Fruit fly (Drosophila melanogaster) whole organism, embryonic: ENCODE measurements around the gene CG34049.

Experiments used
- CG10147 ChIP-seq: fragments of 200-800 bp; sonication (Bioruptor generic); optimal IDR thresholded peaks from 2 replicates; lab custom pipeline; 2019; ENCODE audit warnings: missing biosample characterization, mild to moderate bottlenecking, missing genetic modification characterization, moderate library complexity
- CG10274 ChIP-seq: fragments of 200-800 bp; sonication (Bioruptor generic); optimal IDR thresholded peaks from 3 replicates; lab custom pipeline; 2017; ENCODE audit warnings: missing biosample characterization, mild to moderate bottlenecking, missing genetic modification characterization
- CG10321 ChIP-seq: fragments of 200-800 bp; sonication (Bioruptor generic); IDR thresholded peaks from 2 replicates; pipeline ENCODE4 v1.3.6; 2022; ENCODE audit warnings: missing biosample characterization, missing genetic modification characterization
- CG12104 ChIP-seq: fragments of 200-800 bp; sonication (Bioruptor generic); optimal IDR thresholded peaks from 3 replicates; lab custom pipeline; 2016; ENCODE audit warnings: missing biosample characterization, missing genetic modification characterization
- CG13775 ChIP-seq: fragments of 200-800 bp; sonication (Bioruptor generic); optimal IDR thresholded peaks from 3 replicates; lab custom pipeline; 2017; ENCODE audit warnings: missing biosample characterization, mild to moderate bottlenecking, missing genetic modification characterization
- CG15073 ChIP-seq: fragments of 200-800 bp; sonication (Bioruptor generic); optimal IDR thresholded peaks from 2 replicates; lab custom pipeline; 2016; ENCODE audit warnings: missing biosample characterization, missing genetic modification characterization
- CG1603 ChIP-seq: fragments of 200-800 bp; sonication (Bioruptor generic); optimal IDR thresholded peaks from 2 replicates; lab custom pipeline; 2019; ENCODE audit warnings: missing biosample characterization, mild to moderate bottlenecking, missing genetic modification characterization, moderate library complexity
- CG16813 ChIP-seq: fragments of 200-800 bp; sonication (Bioruptor generic); IDR thresholded peaks from 3 replicates; pipeline ENCODE4 v1.3.6; 2022; ENCODE audit warnings: missing biosample characterization, missing genetic modification characterization; ENCODE audit not compliant: partially characterized antibody
- CG17568 ChIP-seq: fragments of 200-800 bp; sonication (Bioruptor generic); optimal IDR thresholded peaks from 2 replicates; lab custom pipeline; 2018; ENCODE audit warnings: missing biosample characterization, mild to moderate bottlenecking, missing genetic modification characterization, moderate library complexity
- CG18599 ChIP-seq: fragments of 200-800 bp; sonication (Bioruptor generic); optimal IDR thresholded peaks from 3 replicates; lab custom pipeline; 2017; ENCODE audit warnings: missing biosample characterization, missing genetic modification characterization, mild to moderate bottlenecking, moderate library complexity, missing genetic modification reagents
- CG18764 ChIP-seq: fragments of 200-800 bp; sonication (Bioruptor generic); optimal IDR thresholded peaks from 3 replicates; lab custom pipeline; 2016; ENCODE audit warnings: missing biosample characterization, missing genetic modification characterization
- CG31224 ChIP-seq: fragments of 200-800 bp; sonication (Bioruptor generic); IDR thresholded peaks from 2 replicates; pipeline ENCODE4 v1.3.6; 2022; ENCODE audit warnings: missing biosample characterization, missing genetic modification characterization
- CG32772 ChIP-seq: fragments of 200-800 bp; sonication (Bioruptor generic); IDR thresholded peaks from 2 replicates; pipeline ENCODE4 v1.3.6; 2022; ENCODE audit warnings: missing biosample characterization, missing genetic modification characterization
- CG43689 ChIP-seq: fragments of 200-800 bp; sonication (Bioruptor generic); IDR thresholded peaks from 2 replicates; pipeline ENCODE4 v1.3.6; 2022; ENCODE audit warnings: missing biosample characterization, missing genetic modification characterization
- CG6272 ChIP-seq: fragments of 200-800 bp; sonication (Bioruptor generic); IDR thresholded peaks from 2 replicates; pipeline ENCODE4 v1.3.6; 2022; ENCODE audit warnings: missing biosample characterization, missing genetic modification characterization
- CG6683 ChIP-seq: fragments of 200-800 bp; sonication (Bioruptor generic); optimal IDR thresholded peaks from 2 replicates; lab custom pipeline; 2017; ENCODE audit warnings: missing biosample characterization, mild to moderate bottlenecking, missing genetic modification characterization, missing genetic modification reagents
- CG6791 ChIP-seq: fragments of 200-800 bp; sonication (Bioruptor generic); IDR thresholded peaks from 3 replicates; pipeline ENCODE4 v1.3.6; 2022; ENCODE audit warnings: missing biosample characterization, missing genetic modification characterization; ENCODE audit not compliant: partially characterized antibody
- CG7357 ChIP-seq: fragments of 200-800 bp; sonication (Bioruptor generic); IDR thresholded peaks from 3 replicates; pipeline ENCODE4 v1.3.6; 2022; ENCODE audit warnings: missing biosample characterization, missing genetic modification characterization
- CG8359 ChIP-seq: fragments of 200-800 bp; sonication (Bioruptor generic); optimal IDR thresholded peaks from 2 replicates; lab custom pipeline; 2017; ENCODE audit warnings: missing biosample characterization, mild to moderate bottlenecking, missing genetic modification characterization, borderline replicate concordance
- CG9437 ChIP-seq: fragments of 200-800 bp; sonication (Bioruptor generic); optimal IDR thresholded peaks from 2 replicates; lab custom pipeline; 2018; ENCODE audit warnings: missing biosample characterization, mild to moderate bottlenecking, missing genetic modification characterization
- CG9817 ChIP-seq: fragments of 200-800 bp; sonication (Bioruptor generic); optimal IDR thresholded peaks from 2 replicates; lab custom pipeline; 2018; ENCODE audit warnings: missing biosample characterization, mild to moderate bottlenecking, missing genetic modification characterization, moderate library complexity
- CHES-1-like ChIP-seq: fragments of 200-800 bp; sonication (Bioruptor generic); optimal IDR thresholded peaks from 2 replicates; lab custom pipeline; 2016; ENCODE audit warnings: missing biosample characterization, missing genetic modification characterization
- ERR ChIP-seq: fragments of 200-800 bp; sonication (Bioruptor generic); optimal IDR thresholded peaks from 2 replicates; lab custom pipeline; 2016; ENCODE audit warnings: missing biosample characterization, missing genetic modification characterization
- Ets97D ChIP-seq: fragments of 200-800 bp; sonication (Bioruptor generic); optimal IDR thresholded peaks from 3 replicates; lab custom pipeline; 2016; ENCODE audit warnings: missing biosample characterization, missing genetic modification characterization
- HLHmδ ChIP-seq: fragments of 200-800 bp; sonication (Bioruptor generic); optimal IDR thresholded peaks from 2 replicates; lab custom pipeline; 2018; ENCODE audit warnings: missing biosample characterization, mild to moderate bottlenecking, missing genetic modification characterization, moderate library complexity
- Meics ChIP-seq: fragments of 200-800 bp; sonication (Bioruptor generic); optimal IDR thresholded peaks from 2 replicates; lab custom pipeline; 2017; ENCODE audit warnings: missing biosample characterization, mild to moderate bottlenecking, missing genetic modification characterization
- NFAT ChIP-seq: fragments of 200-800 bp; sonication (Bioruptor generic); IDR thresholded peaks from 2 replicates; pipeline ENCODE4 v1.3.6; 2022; ENCODE audit warnings: missing biosample characterization, missing genetic modification characterization
- Nf-YA ChIP-seq: fragments of 200-800 bp; sonication (Bioruptor generic); IDR thresholded peaks from 2 replicates; pipeline ENCODE4 v1.3.6; 2022; ENCODE audit warnings: missing biosample characterization, missing genetic modification characterization
- Nf-YC ChIP-seq: fragments of 200-800 bp; optimal IDR thresholded peaks from 3 replicates; lab custom pipeline; 2019; ENCODE audit warnings: missing biosample characterization, mild to moderate bottlenecking, missing genetic modification characterization, moderate library complexity
- Opbp ChIP-seq: fragments of 200-800 bp; sonication (Bioruptor generic); IDR thresholded peaks from 3 replicates; pipeline ENCODE4 v1.3.6; 2022; ENCODE audit warnings: missing biosample characterization, missing genetic modification characterization; ENCODE audit not compliant: partially characterized antibody
- Pdp1 ChIP-seq, 2 experiments: fragments of 200-800 bp; sonication (Bioruptor generic); optimal IDR thresholded peaks; 3 replicates each; lab custom pipeline; 2016; ENCODE audit warnings: missing biosample characterization in 2 of 2, missing genetic modification characterization in 2 of 2, mild to moderate bottlenecking in 1 of 2, moderate library complexity in 1 of 2
- Rx ChIP-seq: fragments of 200-800 bp; sonication (Bioruptor generic); IDR thresholded peaks from 2 replicates; pipeline ENCODE4 v1.3.6; 2022; ENCODE audit warnings: missing biosample characterization, missing genetic modification characterization
- Six4 ChIP-seq: fragments of 200-800 bp; sonication (Bioruptor generic); optimal IDR thresholded peaks from 2 replicates; lab custom pipeline; 2016; ENCODE audit warnings: missing biosample characterization, missing genetic modification characterization
- Sox100B ChIP-seq: fragments of 200-800 bp; sonication (Bioruptor generic); optimal IDR thresholded peaks from 3 replicates; lab custom pipeline; 2018; ENCODE audit warnings: missing biosample characterization, mild to moderate bottlenecking, missing genetic modification characterization
- abd-A ChIP-seq: fragments of 200-800 bp; sonication (Bioruptor generic); optimal IDR thresholded peaks from 3 replicates; lab custom pipeline; 2019; ENCODE audit warnings: missing biosample characterization, mild to moderate bottlenecking, missing genetic modification characterization, moderate library complexity
- btn ChIP-seq: fragments of 200-800 bp; sonication (Bioruptor generic); optimal IDR thresholded peaks from 2 replicates; lab custom pipeline; 2016; ENCODE audit warnings: missing biosample characterization, missing genetic modification characterization
- gce ChIP-seq: fragments of 200-800 bp; sonication (Bioruptor generic); IDR thresholded peaks from 3 replicates; pipeline ENCODE4 v1.3.6; 2022; ENCODE audit warnings: missing biosample characterization, missing genetic modification characterization
- gem ChIP-seq: fragments of 200-800 bp; sonication (Bioruptor generic); optimal IDR thresholded peaks from 2 replicates; lab custom pipeline; 2019; ENCODE audit warnings: missing biosample characterization, mild to moderate bottlenecking, missing genetic modification characterization, moderate library complexity
- hth ChIP-seq: fragments of >200 bp; optimal IDR thresholded peaks from 2 replicates; lab custom pipeline; 2017; ENCODE audit warnings: inconsistent platforms
- kni ChIP-seq: fragments of 200-800 bp; sonication (Bioruptor generic); optimal IDR thresholded peaks from 3 replicates; lab custom pipeline; 2017; ENCODE audit warnings: mild to moderate bottlenecking, missing biosample characterization, missing genetic modification reagents, missing genetic modification characterization
- lbe ChIP-seq: fragments of 200-800 bp; sonication (Bioruptor generic); optimal IDR thresholded peaks from 2 replicates; lab custom pipeline; 2016; ENCODE audit warnings: missing biosample characterization, mild to moderate bottlenecking, missing genetic modification characterization
- maf-S ChIP-seq: fragments of 200-800 bp; sonication (Bioruptor generic); optimal IDR thresholded peaks from 2 replicates; lab custom pipeline; 2016; ENCODE audit warnings: missing biosample characterization, missing genetic modification characterization
- org-1 ChIP-seq: fragments of 200-800 bp; sonication (Bioruptor generic); optimal IDR thresholded peaks from 2 replicates; lab custom pipeline; 2017; ENCODE audit warnings: missing biosample characterization, missing genetic modification characterization
- rib ChIP-seq: fragments of 200-800 bp; sonication (Bioruptor generic); IDR thresholded peaks from 2 replicates; pipeline ENCODE4 v1.3.6; 2022; ENCODE audit warnings: missing biosample characterization, missing genetic modification characterization
- slou ChIP-seq: fragments of 200-800 bp; sonication (Bioruptor generic); optimal IDR thresholded peaks from 3 replicates; lab custom pipeline; 2016; ENCODE audit warnings: missing biosample characterization, missing genetic modification characterization
- tna ChIP-seq: fragments of 200-800 bp; sonication (Bioruptor generic); IDR thresholded peaks from 2 replicates; pipeline ENCODE4 v1.3.6; 2022; ENCODE audit warnings: missing biosample characterization, missing genetic modification characterization; ENCODE audit not compliant: partially characterized antibody
- trh ChIP-seq: fragments of 200-800 bp; sonication (Bioruptor generic); optimal IDR thresholded peaks from 2 replicates; lab custom pipeline; 2016; ENCODE audit warnings: missing biosample characterization, missing genetic modification characterization
- unc-4 ChIP-seq: fragments of 200-800 bp; sonication (Bioruptor generic); IDR thresholded peaks from 2 replicates; pipeline ENCODE4 v1.3.6; 2022; ENCODE audit warnings: missing biosample characterization, missing genetic modification characterization; ENCODE audit not compliant: partially characterized antibody
- wor ChIP-seq: fragments of 200-800 bp; sonication (Bioruptor generic); IDR thresholded peaks from 2 replicates; pipeline ENCODE4 v1.3.6; 2022; ENCODE audit warnings: missing biosample characterization, missing genetic modification characterization
- zfh1 ChIP-seq: fragments of 200-800 bp; sonication (Bioruptor generic); IDR thresholded peaks from 3 replicates; pipeline ENCODE4 v1.3.6; 2022; ENCODE audit warnings: missing biosample characterization, missing genetic modification characterization

The CG34049 gene

DNA sequence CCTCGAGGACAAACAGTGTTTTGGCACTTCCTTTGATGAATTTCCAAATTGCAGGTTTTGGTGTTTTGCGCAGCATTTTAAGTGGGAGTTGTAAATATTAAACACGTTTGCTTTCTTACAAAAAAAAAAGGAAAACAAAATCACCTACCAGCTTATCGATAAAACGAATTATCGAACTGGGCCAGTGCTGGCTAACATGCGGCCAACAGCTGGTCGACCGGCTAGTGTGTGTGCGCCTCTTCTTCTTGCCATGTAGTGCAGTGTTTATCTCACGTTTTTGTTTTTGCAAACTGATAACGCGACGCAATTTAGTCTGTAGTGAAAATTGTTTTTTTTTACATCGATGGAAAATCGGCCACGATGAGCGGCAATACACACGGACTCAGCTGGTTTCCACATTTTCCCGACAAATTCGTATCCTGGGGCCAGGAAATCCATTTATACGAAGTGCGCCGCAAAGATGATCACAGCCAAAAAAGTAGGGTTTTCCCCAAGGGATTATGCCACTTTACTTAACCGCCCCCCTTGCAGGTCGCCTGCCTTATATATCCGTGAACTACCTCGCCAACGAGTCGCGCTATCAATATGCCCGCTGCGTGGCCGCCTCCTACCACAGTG lies 47.9 kb downstream of the CG34049 start, which contains the start of the genes CG15386, CG42371 and mio (continued):
- TF ChIP-seq CG17568 (GFP tag; lab: Kevin White, UChicago) (no peak), CG12104 (GFP tag; lab: Kevin White, UChicago) (no peak), Nf-YC (no peak), CG15073 (no peak), slou (GFP tag; lab: Kevin White, UChicago) (no peak), CG7357 (GFP tag; lab: Robert Waterston, UW) (no peak), CG16813 (GFP tag; lab: Robert Waterston, UW) (peak; percentile 57; the same call in 1 of the 3 replicates), Six4 (GFP tag; lab: Kevin White, UChicago) (no peak), CG13775 (no peak), btn (GFP tag; lab: Kevin White, UChicago) (no peak), kni (no peak), CG43689 (GFP tag; lab: Robert Waterston, UW) (no peak), CHES-1-like (GFP tag; lab: Kevin White, UChicago) (peak; percentile 59), Sox100B (GFP tag; lab: Kevin White, UChicago) (no peak), tna (GFP tag; lab: Robert Waterston, UW) (no peak), NFAT (no peak; the same call in 1 of the 2 replicates), Meics (GFP tag; lab: Kevin White, UChicago) (no peak), CG31224 (GFP tag; lab: Robert Waterston, UW) (no peak), CG8359 (GFP tag; lab: Kevin White, UChicago) (no peak), lbe (GFP tag; lab: Kevin White, UChicago) (peak; percentile 22), Ets97D (GFP tag; lab: Kevin White, UChicago) (peak; percentile 52), Rx (no peak), rib (GFP tag; lab: Robert Waterston, UW) (0 out of 2 replicates have a peak, but pooled peaks have one; percentile 19), gce (GFP tag; lab: Robert Waterston, UW) (no peak), Pdp1 (GFP tag; optimal IDR thresholded peaks at IDR 0.05; lab: Kevin White, UChicago) (peak in 1 of 2 experiments; percentile 68), wor (no peak), hth (lab: Kevin White, UChicago) (no peak), ERR (GFP tag; lab: Kevin White, UChicago) (no peak), org-1 (no peak), CG6791 (GFP tag; lab: Robert Waterston, UW) (peak; percentile 65; the same call in 2 of the 3 replicates), CG10321 (GFP tag; lab: Robert Waterston, UW) (no peak), CG32772 (no peak), gem (no peak), maf-S (no peak), Nf-YA (GFP tag; lab: Robert Waterston, UW) (no peak), CG6683 (GFP tag; lab: Kevin White, UChicago) (no peak), unc-4 (GFP tag; lab: Robert Waterston, UW) (peak; percentile 53), CG9437 (GFP tag; lab: Kevin White, UChicago) (no peak), HLHmδ (no peak), CG6272 (GFP tag; lab: Robert Waterston, UW) (no peak), CG1603 (tag; lab: Kevin White, UChicago) (peak; percentile 41), abd-A (tag; lab: Kevin White, UChicago) (no peak), CG18599 (GFP tag; lab: Kevin White, UChicago) (peak; percentile 0), CG18764 (GFP tag; lab: Kevin White, UChicago) (no peak), zfh1 (GFP tag; lab: Robert Waterston, UW) (no peak), trh (GFP tag; lab: Kevin White, UChicago) (no peak), Opbp (peak; percentile 52; the same call in 1 of the 3 replicates), CG10274 (GFP tag; lab: Kevin White, UChicago) (no peak), CG9817 (tag; lab: Kevin White, UChicago) (no peak), CG10147 (no peak)
